Fruit fly (Drosophila melanogaster) whole organism, embryonic: ENCODE measurements around the gene Rbp1-like.
A peak's percentile ranks its signal among the peaks of the same experiment; 100 is the strongest.

Source experiments
- Atf-2 ChIP-seq: fragments of 200-800 bp; sonication (Bioruptor generic); optimal IDR thresholded peaks from 2 replicates; lab custom pipeline; 2016; ENCODE audit warnings: missing biosample characterization, missing genetic modification characterization
- B-H1 ChIP-seq: fragments of 200-800 bp; sonication (Bioruptor generic); IDR thresholded peaks from 3 replicates; pipeline ENCODE4 v1.3.6; 2022; ENCODE audit warnings: missing biosample characterization, missing genetic modification characterization
- CG11093 ChIP-seq: fragments of 200-800 bp; sonication (Bioruptor generic); IDR thresholded peaks from 3 replicates; pipeline ENCODE4 v1.3.6; 2022; ENCODE audit warnings: missing biosample characterization, missing genetic modification characterization
- CG12104 ChIP-seq: fragments of 200-800 bp; sonication (Bioruptor generic); optimal IDR thresholded peaks from 3 replicates; lab custom pipeline; 2016; ENCODE audit warnings: missing biosample characterization, missing genetic modification characterization
- CG1233 ChIP-seq: fragments of 200-800 bp; sonication (Bioruptor generic); optimal IDR thresholded peaks from 4 replicates; lab custom pipeline; 2018; ENCODE audit warnings: missing biosample characterization, mild to moderate bottlenecking, missing genetic modification characterization
- CG1647 ChIP-seq: fragments of 200-800 bp; sonication (Bioruptor generic); optimal IDR thresholded peaks from 3 replicates; lab custom pipeline; 2016; ENCODE audit warnings: missing biosample characterization, missing genetic modification characterization
- CG17568 ChIP-seq: fragments of 200-800 bp; sonication (Bioruptor generic); optimal IDR thresholded peaks from 2 replicates; lab custom pipeline; 2018; ENCODE audit warnings: missing biosample characterization, mild to moderate bottlenecking, missing genetic modification characterization, moderate library complexity
- CG1832 ChIP-seq: fragments of 200-800 bp; sonication (Bioruptor generic); optimal IDR thresholded peaks from 2 replicates; lab custom pipeline; 2017; ENCODE audit warnings: missing biosample characterization, mild to moderate bottlenecking, missing genetic modification characterization, inconsistent platforms
- CG2129 ChIP-seq: fragments of 200-800 bp; sonication (Bioruptor generic); IDR thresholded peaks from 2 replicates; pipeline ENCODE4 v1.3.6; 2022; ENCODE audit warnings: missing biosample characterization, missing genetic modification characterization; ENCODE audit not compliant: partially characterized antibody
- CG30403 ChIP-seq: fragments of 200-800 bp; sonication (Bioruptor generic); optimal IDR thresholded peaks from 3 replicates; lab custom pipeline; 2016; ENCODE audit warnings: missing biosample characterization, missing genetic modification characterization
- CG32532 ChIP-seq: fragments of 200-800 bp; sonication (Bioruptor generic); IDR thresholded peaks from 2 replicates; pipeline ENCODE4 v1.3.6; 2022; ENCODE audit warnings: missing biosample characterization, missing genetic modification characterization
- CG32767 ChIP-seq: fragments of 200-800 bp; sonication (Bioruptor generic); IDR thresholded peaks from 2 replicates; pipeline ENCODE4 v1.3.6; 2022; ENCODE audit warnings: missing biosample characterization, missing genetic modification characterization
- CG4328 ChIP-seq: fragments of 200-800 bp; sonication (Bioruptor generic); optimal IDR thresholded peaks from 3 replicates; lab custom pipeline; 2017; ENCODE audit warnings: missing biosample characterization, missing genetic modification reagents, missing genetic modification characterization
- CG43689 ChIP-seq: fragments of 200-800 bp; sonication (Bioruptor generic); IDR thresholded peaks from 2 replicates; pipeline ENCODE4 v1.3.6; 2022; ENCODE audit warnings: missing biosample characterization, missing genetic modification characterization
- CG6791 ChIP-seq: fragments of 200-800 bp; sonication (Bioruptor generic); IDR thresholded peaks from 3 replicates; pipeline ENCODE4 v1.3.6; 2022; ENCODE audit warnings: missing biosample characterization, missing genetic modification characterization; ENCODE audit not compliant: partially characterized antibody
- CG7963 ChIP-seq: fragments of 200-800 bp; sonication (Bioruptor generic); IDR thresholded peaks from 3 replicates; pipeline ENCODE4 v1.3.6; 2022; ENCODE audit warnings: missing biosample characterization, missing genetic modification characterization; ENCODE audit not compliant: partially characterized antibody
- CG8388 ChIP-seq: fragments of 200-800 bp; sonication (Bioruptor generic); optimal IDR thresholded peaks from 2 replicates; lab custom pipeline; 2019; ENCODE audit warnings: missing biosample characterization, mild to moderate bottlenecking, missing genetic modification characterization, moderate library complexity
- CG9609 ChIP-seq: fragments of 200-800 bp; sonication (Bioruptor generic); optimal IDR thresholded peaks from 3 replicates; lab custom pipeline; 2016; ENCODE audit warnings: missing biosample characterization, missing genetic modification characterization
- CTCF ChIP-seq: fragments of 200-800 bp; sonication (Bioruptor generic); optimal IDR thresholded peaks from 2 replicates; lab custom pipeline; 2017; ENCODE audit warnings: missing biosample characterization, mild to moderate bottlenecking, missing genetic modification characterization, moderate library complexity
- D19A ChIP-seq: fragments of 200-800 bp; optimal IDR thresholded peaks from 3 replicates; lab custom pipeline; 2019; ENCODE audit warnings: missing biosample characterization, mild to moderate bottlenecking, missing genetic modification characterization, moderate library complexity
- Fer3 ChIP-seq: fragments of 200-800 bp; sonication (Bioruptor generic); optimal IDR thresholded peaks from 2 replicates; lab custom pipeline; 2018; ENCODE audit warnings: missing biosample characterization, mild to moderate bottlenecking, missing genetic modification characterization, moderate library complexity
- HLH3B ChIP-seq: fragments of 200-800 bp; sonication (Bioruptor generic); IDR thresholded peaks from 2 replicates; pipeline ENCODE4 v1.3.6; 2022; ENCODE audit warnings: missing biosample characterization, missing genetic modification characterization
- Hr39 ChIP-seq: fragments of >200 bp; optimal IDR thresholded peaks from 2 replicates; lab custom pipeline; 2017
- Med ChIP-seq: fragments of 200-800 bp; sonication (Bioruptor generic); peaks from one replicate; lab custom pipeline; 2016; ENCODE audit warnings: missing biosample characterization, missing genetic modification characterization, mild to moderate bottlenecking, inconsistent platforms, moderate library complexity
- NK7.1 ChIP-seq: fragments of 200-800 bp; sonication (Bioruptor generic); optimal IDR thresholded peaks from 3 replicates; lab custom pipeline; 2016; ENCODE audit warnings: missing biosample characterization, missing genetic modification characterization
- Neu2 ChIP-seq: fragments of 200-800 bp; sonication (Bioruptor generic); optimal IDR thresholded peaks from 3 replicates; lab custom pipeline; 2016; ENCODE audit warnings: missing biosample characterization, missing genetic modification characterization, borderline replicate concordance
- Nf-YB ChIP-seq: fragments of 200-800 bp; sonication (Bioruptor generic); optimal IDR thresholded peaks from 3 replicates; lab custom pipeline; 2019; ENCODE audit warnings: missing biosample characterization, mild to moderate bottlenecking, missing genetic modification characterization, moderate library complexity
- TFAM ChIP-seq: fragments of 200-800 bp; sonication (Bioruptor generic); optimal IDR thresholded peaks from 2 replicates; lab custom pipeline; 2017; ENCODE audit warnings: missing biosample characterization, missing genetic modification characterization, inconsistent platforms
- ap ChIP-seq: fragments of 200-800 bp; sonication (Bioruptor generic); IDR thresholded peaks from 2 replicates; pipeline ENCODE4 v1.3.6; 2022; ENCODE audit warnings: missing biosample characterization, missing genetic modification characterization
- ara ChIP-seq: fragments of 200-800 bp; sonication (Bioruptor generic); IDR thresholded peaks from 2 replicates; pipeline ENCODE4 v1.3.6; 2022; ENCODE audit warnings: missing biosample characterization, missing genetic modification characterization
- bcd ChIP-seq: fragments of 200-800 bp; sonication (Bioruptor generic); optimal IDR thresholded peaks from 2 replicates; lab custom pipeline; 2017; ENCODE audit warnings: missing biosample characterization, mild to moderate bottlenecking, missing genetic modification characterization
- bsh ChIP-seq, 2 experiments: fragments of 200-800 bp; sonication (Bioruptor generic); optimal IDR thresholded peaks; 2 replicates each; lab custom pipeline; 2017 to 2018; ENCODE audit warnings: mild to moderate bottlenecking in 2 of 2, missing biosample characterization in 2 of 2, missing genetic modification characterization in 2 of 2, moderate library complexity in 1 of 2
- cato ChIP-seq: fragments of 200-800 bp; sonication (Bioruptor generic); optimal IDR thresholded peaks from 2 replicates; lab custom pipeline; 2016; ENCODE audit warnings: missing biosample characterization, missing genetic modification characterization, borderline replicate concordance
- chn ChIP-seq: fragments of 200-800 bp; sonication (Bioruptor generic); optimal IDR thresholded peaks from 2 replicates; lab custom pipeline; 2016; ENCODE audit warnings: missing biosample characterization, missing genetic modification characterization
- croc ChIP-seq: fragments of 200-800 bp; sonication (Bioruptor generic); conservative IDR thresholded peaks from 3 replicates; pipeline ENCODE4 v1.3.6; 2022; ENCODE audit warnings: missing biosample characterization, missing genetic modification characterization
- eve ChIP-seq, 2 experiments: fragments of >200 bp; optimal IDR thresholded peaks; 2 replicates each; lab custom pipeline; 2017; ENCODE audit warnings: missing biosample characterization in 2 of 2, missing genetic modification characterization in 2 of 2
- gfzf ChIP-seq: fragments of 200-800 bp; sonication (Bioruptor generic); optimal IDR thresholded peaks from 2 replicates; lab custom pipeline; 2016; ENCODE audit warnings: missing biosample characterization, mild to moderate bottlenecking, missing genetic modification characterization, moderate library complexity
- gt ChIP-seq: fragments of 200-800 bp; sonication (Bioruptor generic); IDR thresholded peaks from 2 replicates; pipeline ENCODE4 v1.3.6; 2022; ENCODE audit warnings: missing biosample characterization, missing genetic modification characterization
- ken ChIP-seq: fragments of 200-800 bp; sonication (Bioruptor generic); IDR thresholded peaks from 3 replicates; pipeline ENCODE4 v1.3.6; 2022; ENCODE audit warnings: missing biosample characterization, missing genetic modification characterization
- lmd ChIP-seq: fragments of 200-800 bp; sonication (Bioruptor generic); IDR thresholded peaks from 2 replicates; pipeline ENCODE4 v1.3.6; 2022; ENCODE audit warnings: missing biosample characterization, missing genetic modification characterization
- mam ChIP-seq: fragments of 200-800 bp; sonication (Bioruptor generic); optimal IDR thresholded peaks from 3 replicates; lab custom pipeline; 2016; ENCODE audit warnings: missing biosample characterization, missing genetic modification characterization
- mld ChIP-seq: fragments of 200-800 bp; sonication (Bioruptor generic); IDR thresholded peaks from 3 replicates; pipeline ENCODE4 v1.3.6; 2022; ENCODE audit warnings: missing biosample characterization, missing genetic modification characterization; ENCODE audit not compliant: partially characterized antibody
- nerfin-1 ChIP-seq: fragments of 200-800 bp; sonication (Bioruptor generic); optimal IDR thresholded peaks from 3 replicates; lab custom pipeline; 2019; ENCODE audit warnings: missing biosample characterization, mild to moderate bottlenecking, missing genetic modification characterization, moderate library complexity
- nerfin-2 ChIP-seq: fragments of 200-800 bp; sonication (Bioruptor generic); IDR thresholded peaks from 2 replicates; pipeline ENCODE4 v1.3.6; 2022; ENCODE audit warnings: missing biosample characterization, missing genetic modification characterization; ENCODE audit not compliant: partially characterized antibody
- pum ChIP-seq: fragments of 200-800 bp; sonication (Bioruptor generic); optimal IDR thresholded peaks from 2 replicates; lab custom pipeline; 2016; ENCODE audit warnings: missing biosample characterization, missing genetic modification characterization
- sens-2 ChIP-seq: fragments of 200-800 bp; sonication (Bioruptor generic); IDR thresholded peaks from 2 replicates; pipeline ENCODE4 v1.3.6; 2022; ENCODE audit warnings: missing biosample characterization, missing genetic modification characterization
- sna ChIP-seq: fragments of 200-800 bp; sonication (Bioruptor generic); IDR thresholded peaks from 2 replicates; pipeline ENCODE4 v1.3.6; 2022; ENCODE audit warnings: missing biosample characterization, missing genetic modification characterization; ENCODE audit not compliant: partially characterized antibody
- tin ChIP-seq: fragments of 200-800 bp; sonication (Bioruptor generic); optimal IDR thresholded peaks from 3 replicates; lab custom pipeline; 2016; ENCODE audit warnings: missing biosample characterization, missing genetic modification characterization
- wdn ChIP-seq: fragments of 200-800 bp; sonication (Bioruptor generic); IDR thresholded peaks from 2 replicates; pipeline ENCODE4 v1.3.6; 2022; ENCODE audit warnings: missing biosample characterization, missing genetic modification characterization
- zf30C ChIP-seq: fragments of 200-800 bp; sonication (Bioruptor generic); optimal IDR thresholded peaks from 3 replicates; lab custom pipeline; 2018; ENCODE audit warnings: missing biosample characterization, mild to moderate bottlenecking, missing genetic modification characterization
- zfh2 ChIP-seq: fragments of 200-800 bp; sonication (Bioruptor generic); optimal IDR thresholded peaks from 2 replicates; lab custom pipeline; 2016; ENCODE audit warnings: missing biosample characterization, missing genetic modification characterization

Rbp1-like gene

dm6 chrX:13334434-13335146, 50.1 kb downstream of the Rbp1-like start (continued):
- no peak for TF ChIP-seq zf30C (GFP tag; lab: Kevin White, UChicago)
- peak; percentile 47 for TF ChIP-seq mam (GFP tag; lab: Kevin White, UChicago)
- TF ChIP-seq mld (GFP tag; lab: Robert Waterston, UW), result no peak
- TF ChIP-seq Fer3 (tag; lab: Kevin White, UChicago), result peak; percentile 28
- TF ChIP-seq CG11093 (GFP tag; lab: Robert Waterston, UW), result no peak
- no peak for TF ChIP-seq wdn (GFP tag; lab: Robert Waterston, UW)
- TF ChIP-seq CG7963, result no peak
- no peak for TF ChIP-seq CG30403 (GFP tag; lab: Kevin White, UChicago)
- TF ChIP-seq CG2129, result no peak
- no peak for TF ChIP-seq CG32767
- TF ChIP-seq Atf-2 (GFP tag; lab: Kevin White, UChicago), result no peak
- no peak for TF ChIP-seq B-H1 (GFP tag; lab: Robert Waterston, UW)
- TF ChIP-seq nerfin-1 (tag; lab: Kevin White, UChicago), result no peak
- peak; percentile 25 for TF ChIP-seq gfzf
- TF ChIP-seq CG8388 (GFP tag; lab: Kevin White, UChicago), result no peak
- no peak for TF ChIP-seq CG1233 (GFP tag; lab: Kevin White, UChicago)
- peak; percentile 59; the same call in 1 of the 3 replicates for TF ChIP-seq ken (GFP tag; lab: Robert Waterston, UW)
- TF ChIP-seq zfh2, result peak; percentile 46
- no peak for TF ChIP-seq chn (GFP tag; lab: Kevin White, UChicago)
- TF ChIP-seq sna (GFP tag; lab: Robert Waterston, UW), result no peak
- no peak for TF ChIP-seq ap (GFP tag; lab: Robert Waterston, UW)
- TF ChIP-seq CG6791, result no peak
- no peak for TF ChIP-seq Nf-YB (GFP tag; lab: Kevin White, UChicago)
- TF ChIP-seq nerfin-2, result no peak
- peak; percentile 29 for TF ChIP-seq CTCF (GFP tag; lab: Kevin White, UChicago)
- TF ChIP-seq NK7.1 (GFP tag; lab: Kevin White, UChicago), result no peak
- TF ChIP-seq CG32532 (GFP tag; lab: Robert Waterston, UW), result no peak
- peak; percentile 14 for TF ChIP-seq CG1647 (GFP tag; lab: Kevin White, UChicago)
- no peak for TF ChIP-seq cato (GFP tag; lab: Kevin White, UChicago)
- no peak for TF ChIP-seq D19A (tag; lab: Kevin White, UChicago)
- no peak for TF ChIP-seq CG12104 (GFP tag; lab: Kevin White, UChicago)
- TF ChIP-seq HLH3B, result peak; percentile 38; the same call in 1 of the 2 replicates
- no peak for TF ChIP-seq Hr39 (lab: Kevin White, UChicago)
- 0 out of 2 replicates have a peak, but pooled peaks have one; percentile 28 for TF ChIP-seq sens-2 (GFP tag; lab: Robert Waterston, UW)
- TF ChIP-seq CG43689 (GFP tag; lab: Robert Waterston, UW), result no peak
- TF ChIP-seq TFAM (GFP tag; lab: Kevin White, UChicago), result no peak
- TF ChIP-seq bsh (GFP tag; optimal IDR thresholded peaks at IDR 0.05; lab: Kevin White, UChicago), result no peak
- no peak for TF ChIP-seq croc (GFP tag; lab: Robert Waterston, UW)
- no peak; the same call in 1 of the 2 replicates for TF ChIP-seq lmd (GFP tag; lab: Robert Waterston, UW)
- no peak for TF ChIP-seq CG4328
- TF ChIP-seq gt (GFP tag; lab: Robert Waterston, UW), result no peak
- TF ChIP-seq CG9609 (GFP tag; lab: Kevin White, UChicago), result peak; percentile 6
- TF ChIP-seq Neu2 (GFP tag; lab: Kevin White, UChicago), result no peak
- TF ChIP-seq Med (GFP tag; lab: Kevin White, UChicago), result peak; percentile 93
- no peak for TF ChIP-seq CG17568 (GFP tag; lab: Kevin White, UChicago)
- no peak for TF ChIP-seq eve (GFP tag; optimal IDR thresholded peaks at IDR 0.05; lab: Kevin White, UChicago)
- no peak for TF ChIP-seq CG1832 (GFP tag; lab: Kevin White, UChicago)
- no peak for TF ChIP-seq ara (GFP tag; lab: Robert Waterston, UW)
- peak; percentile 50 for TF ChIP-seq tin (GFP tag; lab: Kevin White, UChicago)
- TF ChIP-seq bcd (GFP tag; lab: Kevin White, UChicago), result peak; percentile 20
- peak; percentile 19 for TF ChIP-seq pum (GFP tag; lab: Kevin White, UChicago)
